Worm (Caenorhabditis elegans): ENCODE results near the gene zag-1.

DNA sequence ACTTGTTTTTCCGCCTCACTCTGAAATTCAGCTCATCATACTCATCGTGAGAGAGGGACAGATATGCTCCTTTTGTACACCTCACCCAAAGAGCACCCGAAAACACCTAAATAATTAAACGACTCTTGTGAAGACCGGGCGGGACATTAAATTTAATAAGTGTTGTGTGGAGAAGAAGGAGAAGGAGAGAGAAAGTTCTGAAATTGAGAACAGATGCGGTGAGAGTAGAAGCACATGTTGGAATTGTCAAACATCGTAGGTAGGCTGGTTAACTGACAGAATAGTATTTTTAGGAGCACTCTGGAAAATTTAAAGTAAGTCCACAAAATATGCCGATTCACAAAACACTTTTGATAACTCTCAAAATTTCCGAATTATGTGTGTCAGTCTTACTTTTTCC lies 2.1 kb upstream of the zag-1 start:
- TF ChIP-seq Y95B8A.8 (GFP tag; IDR thresholded peaks at IDR 0.05) = no peak
- TF ChIP-seq dpl-1 (GFP tag; optimal IDR thresholded peaks at IDR 0.05) = no peak
- no peak for TF ChIP-seq somi-1 (GFP tag; optimal IDR thresholded peaks at IDR 0.05)
- no peak for TF ChIP-seq rec-8 (tag; optimal IDR thresholded peaks at IDR 0.05)
- TF ChIP-seq attf-5 (GFP tag; optimal IDR thresholded peaks at IDR 0.05) = no peak
- no peak for TF ChIP-seq ztf-28 (GFP tag; IDR thresholded peaks at IDR 0.05)
- TF ChIP-seq Y56A3A.18 (GFP tag; IDR thresholded peaks at IDR 0.05) = no peak
- TF ChIP-seq madf-10 (tag; optimal IDR thresholded peaks at IDR 0.05) = no peak
- TF ChIP-seq pha-4 (tag; optimal IDR thresholded peaks at IDR 0.05) = no peak
- no peak for TF ChIP-seq D2030.7 (GFP tag; IDR thresholded peaks at IDR 0.05)

All from whole organism, young adult.